Worm (Caenorhabditis elegans) whole organism, dauer: ENCODE data around the gene W08E12.5.

Source experiments
- unc-62 ChIP-seq: sonication (generic microtip); optimal IDR thresholded peaks from 2 replicates; lab custom pipeline; 2017; ENCODE audit warnings: missing biosample characterization, missing genetic modification reagents, missing genetic modification characterization

Gene W08E12.5

ce11 chrIV:3300492-3300891 is at the start of gene W08E12.5:
Gene W08E12.5 (plus strand): TSS chrIV:3300792.
- no peak for TF ChIP-seq unc-62 (GFP tag; lab: Kevin White, UChicago)

DNA sequence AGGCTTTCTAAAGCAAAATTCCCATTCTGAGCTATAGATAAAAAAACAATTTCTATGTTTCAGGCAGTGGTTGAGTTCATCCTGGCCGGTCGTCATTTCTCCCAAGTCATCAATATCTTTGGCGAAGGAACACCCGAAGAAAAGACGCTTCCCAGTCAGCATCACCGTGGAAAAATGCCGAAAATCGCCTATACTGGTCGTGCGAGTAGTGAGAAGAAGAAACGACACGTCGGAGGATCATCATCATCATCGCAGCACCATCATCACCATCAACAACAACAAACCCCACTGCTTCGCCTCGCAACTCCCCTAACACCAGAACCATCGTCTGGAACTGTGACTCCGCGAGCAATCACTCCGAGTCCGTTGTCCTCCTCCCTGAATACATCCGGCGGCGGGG is 49.0 kb upstream of the W08E12.5 start:
- TF ChIP-seq unc-62 (GFP tag; lab: Kevin White, UChicago): no peak

DNA sequence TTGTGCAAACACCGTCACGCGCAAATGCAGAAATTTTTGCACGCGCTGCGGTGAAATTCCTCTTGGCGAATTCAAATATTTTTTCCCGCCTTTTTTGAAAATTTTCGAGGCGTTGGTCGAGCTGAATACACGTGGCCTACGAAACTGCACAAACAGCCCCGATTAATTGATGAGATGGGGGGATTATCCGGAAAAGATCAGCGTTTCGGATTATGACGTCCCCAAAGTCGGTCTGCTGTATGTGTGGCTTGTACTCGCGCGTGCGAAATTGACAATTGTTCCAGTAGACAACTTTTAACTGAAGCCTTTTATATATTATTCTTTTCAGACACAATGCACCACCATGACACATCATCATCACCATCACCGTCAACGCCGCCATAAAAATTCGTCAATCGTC is 48.5 kb upstream of the W08E12.5 start:
- no peak for TF ChIP-seq unc-62 (GFP tag; lab: Kevin White, UChicago)

- no peak for TF ChIP-seq unc-62 (GFP tag; lab: Kevin White, UChicago)
Observed at ce11 chrIV:3254443-3254842, 46.1 kb upstream of the W08E12.5 start, which contains the start of gene dmd-9. Gene dmd-9 (minus strand): TSS chrIV:3254543.

ce11 chrIV:3256866-3257265 is 43.7 kb upstream of the W08E12.5 start:
- no peak for TF ChIP-seq unc-62 (GFP tag; lab: Kevin White, UChicago)

DNA sequence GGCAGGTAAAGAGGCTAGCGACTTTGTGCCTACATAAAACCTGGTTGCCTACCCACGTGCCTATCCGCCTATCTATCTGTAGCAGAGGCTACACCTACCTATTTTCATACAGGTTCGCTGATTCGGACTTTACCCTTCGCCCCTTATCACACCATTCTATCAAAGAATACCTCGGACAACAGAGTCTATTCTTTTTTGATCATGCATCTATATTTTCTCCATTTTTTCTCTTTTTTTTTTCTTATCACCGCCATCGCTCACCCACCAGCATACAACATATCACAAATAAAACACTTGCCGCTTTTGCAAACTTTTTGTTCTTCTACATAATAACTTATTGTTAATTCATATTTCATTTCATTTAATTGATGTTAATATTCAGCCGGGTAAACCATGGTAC is 42.1 kb upstream of the W08E12.5 start, which contains the start of gene T26C12.1:
T26C12.1 (plus strand) TSS at position 383 of the 400 bp plus-strand sequence.
- no peak for TF ChIP-seq unc-62 (GFP tag; lab: Kevin White, UChicago)

- TF ChIP-seq unc-62 (GFP tag; lab: Kevin White, UChicago): no peak
Observed at ce11 chrIV:3260216-3260615, 40.4 kb upstream of the W08E12.5 start.

DNA sequence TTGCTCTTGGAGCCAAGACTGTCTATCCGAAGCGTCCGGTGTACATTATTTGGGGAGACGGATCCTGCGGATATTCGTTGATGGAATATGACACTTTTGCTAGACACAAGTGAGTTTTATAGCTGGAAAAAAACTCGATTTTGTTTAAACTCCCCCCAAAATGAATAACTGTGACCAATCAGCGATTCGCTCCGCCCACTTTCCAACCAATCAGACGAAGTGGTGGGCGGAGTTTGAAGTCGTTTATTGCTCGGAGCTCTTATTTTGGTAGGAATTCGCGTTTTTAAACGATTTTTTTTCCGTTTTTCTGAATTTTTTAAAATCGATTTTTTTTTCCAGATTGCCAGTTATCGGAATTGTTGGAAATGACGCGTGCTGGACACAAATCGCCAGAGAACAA is 38.8 kb upstream of the W08E12.5 start:
- no peak for TF ChIP-seq unc-62 (GFP tag; lab: Kevin White, UChicago)

DNA sequence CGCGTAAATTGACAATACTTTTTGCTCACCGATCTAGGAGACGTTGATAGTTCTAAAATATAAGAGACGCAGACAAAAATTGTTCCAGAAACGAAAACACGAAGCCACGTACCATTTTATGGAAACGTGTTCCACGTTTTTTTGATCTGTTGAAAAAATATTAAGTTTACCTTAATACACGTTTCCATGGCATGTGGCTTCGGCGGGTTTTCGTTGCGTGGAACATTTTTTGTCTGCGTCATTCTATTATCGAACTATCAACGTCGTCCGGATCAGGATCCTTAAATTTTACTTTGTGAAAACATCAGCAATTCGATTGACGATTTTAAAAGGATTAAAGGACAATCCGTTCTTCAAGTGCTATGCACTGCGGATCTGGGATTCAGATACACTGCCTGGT is 34.9 kb upstream of the W08E12.5 start, which contains the start of gene T26C12.2:
T26C12.2 (minus strand) TSS at position 101 of the 400 bp plus-strand sequence.
- TF ChIP-seq unc-62 (GFP tag; lab: Kevin White, UChicago): no peak

DNA sequence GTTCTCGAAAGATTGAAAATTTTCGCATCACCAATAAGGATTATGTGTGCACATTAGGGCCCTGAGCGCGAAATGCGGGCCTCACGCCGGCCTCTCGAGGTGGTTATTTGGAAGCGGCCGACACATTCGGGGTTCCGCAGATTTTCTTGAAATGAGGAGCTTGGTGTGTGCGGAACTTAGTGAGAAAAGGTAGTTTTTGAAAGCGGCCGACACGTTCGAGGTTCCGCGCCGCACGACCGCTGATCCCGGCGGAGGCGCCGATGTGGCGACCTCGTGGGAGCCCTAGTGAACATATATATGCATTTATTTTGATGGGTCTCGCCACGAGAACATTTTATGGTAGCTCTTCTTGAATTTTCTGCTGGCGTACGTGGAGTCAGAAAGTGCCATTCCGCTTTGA is 33.8 kb upstream of the W08E12.5 start:
- TF ChIP-seq unc-62 (GFP tag; lab: Kevin White, UChicago): no peak

- TF ChIP-seq unc-62 (GFP tag; lab: Kevin White, UChicago): no peak
Observed at ce11 chrIV:3267581-3267980, 33.0 kb upstream of the W08E12.5 start, which contains the start of gene clec-173. Gene clec-173 (minus strand): TSS chrIV:3267681.

DNA sequence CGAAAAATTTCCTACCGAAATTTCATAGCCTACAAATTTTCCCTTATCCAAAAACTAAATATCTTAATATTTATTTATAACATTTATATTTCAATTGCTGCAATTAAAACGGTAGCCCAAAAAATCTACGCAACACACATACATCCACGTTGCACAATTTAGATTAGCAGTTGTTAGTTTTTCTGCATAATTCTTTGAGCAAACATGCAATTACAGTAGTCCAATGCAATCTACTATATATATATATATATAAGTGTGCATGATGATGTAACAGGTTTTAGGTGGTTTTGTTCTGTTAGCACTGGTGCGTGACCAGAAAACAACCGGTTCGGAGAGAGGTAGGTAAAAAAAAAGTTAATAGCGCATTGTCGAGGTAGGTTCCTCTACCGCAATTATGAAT is 29.2 kb upstream of the W08E12.5 start:
- TF ChIP-seq unc-62 (GFP tag; lab: Kevin White, UChicago): no peak

- no peak for TF ChIP-seq unc-62 (GFP tag; lab: Kevin White, UChicago)
Observed at ce11 chrIV:3273295-3273694, 27.3 kb upstream of the W08E12.5 start, which contains the start of gene T26C12.3. Gene T26C12.3 (minus strand): TSS chrIV:3273395.

DNA sequence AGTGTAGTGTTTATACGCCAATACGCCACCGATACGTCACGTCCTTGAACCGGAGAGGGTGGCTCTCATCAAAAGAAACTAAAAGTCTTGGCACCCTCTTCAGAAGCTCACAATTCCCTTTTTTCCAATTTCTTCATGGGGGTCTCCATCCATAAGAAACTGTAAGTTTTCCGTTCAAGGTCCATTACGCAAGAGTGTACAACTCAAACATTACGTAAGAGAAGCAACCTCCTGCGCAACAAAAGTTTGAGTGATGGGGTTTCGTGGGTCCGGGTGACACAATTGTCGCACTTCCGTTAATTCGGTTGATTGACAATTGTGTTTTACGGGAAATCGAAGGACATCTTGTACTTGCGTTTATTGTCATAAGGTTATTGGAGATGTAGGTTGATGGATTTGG is 21.8 kb upstream of the W08E12.5 start:
- no peak for TF ChIP-seq unc-62 (GFP tag; lab: Kevin White, UChicago)

ce11 chrIV:3289237-3289636 is 11.4 kb upstream of the W08E12.5 start, which contains the start of gene gcy-23:
Gene gcy-23 (minus strand): TSS chrIV:3289337.
- no peak for TF ChIP-seq unc-62 (GFP tag; lab: Kevin White, UChicago)

ce11 chrIV:3291977-3292561 is 8.5 kb upstream of the W08E12.5 start, which contains the start of gene W08E12.8:
Gene W08E12.8 (plus strand): TSS chrIV:3292371.
- TF ChIP-seq unc-62 (GFP tag; lab: Kevin White, UChicago): no peak
